Fruit fly (Drosophila melanogaster) whole organism, prepupa: ENCODE results near the gene CG43155.

Experiments used
- Blimp-1 ChIP-seq: fragments of 200-800 bp; sonication (Bioruptor generic); optimal IDR thresholded peaks from 3 replicates; lab custom pipeline; 2017; ENCODE audit warnings: missing biosample characterization, missing genetic modification characterization, mild to moderate bottlenecking, moderate library complexity, missing genetic modification reagents
- CG10631 ChIP-seq: fragments of 200-800 bp; sonication (Bioruptor generic); optimal IDR thresholded peaks from 2 replicates; lab custom pipeline; 2016; ENCODE audit warnings: missing biosample characterization, missing genetic modification characterization
- CG11294 ChIP-seq: fragments of 200-800 bp; sonication (Bioruptor generic); IDR thresholded peaks from 2 replicates; pipeline ENCODE4 v1.3.6; 2022; ENCODE audit warnings: missing biosample characterization, missing genetic modification characterization
- CG11762 ChIP-seq: fragments of 200-800 bp; sonication (Bioruptor generic); optimal IDR thresholded peaks from 3 replicates; lab custom pipeline; 2016; ENCODE audit warnings: missing biosample characterization, missing genetic modification characterization; ENCODE audit not compliant: insufficient read depth
- CG11902 ChIP-seq: fragments of 200-800 bp; sonication (Bioruptor generic); optimal IDR thresholded peaks from 3 replicates; lab custom pipeline; 2016; ENCODE audit warnings: missing biosample characterization, missing genetic modification characterization
- CG15336 ChIP-seq: fragments of 200-800 bp; sonication (Bioruptor generic); IDR thresholded peaks from 2 replicates; pipeline ENCODE4 v1.3.6; 2022; ENCODE audit warnings: missing biosample characterization, missing genetic modification characterization
- CG16779 ChIP-seq: fragments of 200-800 bp; sonication (Bioruptor generic); optimal IDR thresholded peaks from 3 replicates; lab custom pipeline; 2017; ENCODE audit warnings: missing biosample characterization, mild to moderate bottlenecking, missing genetic modification characterization
- CG3032 ChIP-seq: fragments of 200-800 bp; optimal IDR thresholded peaks from 2 replicates; lab custom pipeline; 2019; ENCODE audit warnings: missing biosample characterization, mild to moderate bottlenecking, missing genetic modification characterization, moderate library complexity
- CG31627 ChIP-seq: fragments of 200-800 bp; sonication (Bioruptor generic); optimal IDR thresholded peaks from 3 replicates; lab custom pipeline; 2016; ENCODE audit warnings: missing biosample characterization, missing genetic modification characterization
- CG32006 ChIP-seq: fragments of 200-800 bp; sonication (Bioruptor generic); optimal IDR thresholded peaks from 3 replicates; lab custom pipeline; 2017; ENCODE audit warnings: missing biosample characterization, mild to moderate bottlenecking, missing genetic modification characterization
- CG3919 ChIP-seq: fragments of 200-800 bp; sonication (Bioruptor generic); optimal IDR thresholded peaks from 3 replicates; lab custom pipeline; 2016; ENCODE audit warnings: missing biosample characterization, missing genetic modification characterization
- CG6163 ChIP-seq: fragments of 200-800 bp; sonication (Bioruptor generic); IDR thresholded peaks from 3 replicates; pipeline ENCODE4 v1.3.6; 2022; ENCODE audit warnings: missing biosample characterization, missing genetic modification characterization
- CG6792 ChIP-seq: fragments of 200-800 bp; sonication (Bioruptor generic); optimal IDR thresholded peaks from 3 replicates; lab custom pipeline; 2016; ENCODE audit warnings: missing biosample characterization, missing genetic modification characterization
- CG6808 ChIP-seq: fragments of 200-800 bp; sonication (Bioruptor generic); optimal IDR thresholded peaks from 3 replicates; lab custom pipeline; 2017; ENCODE audit warnings: missing biosample characterization, missing genetic modification characterization, mild to moderate bottlenecking, moderate library complexity, missing genetic modification reagents
- CG6854 ChIP-seq: fragments of 200-800 bp; sonication (Bioruptor generic); optimal IDR thresholded peaks from 2 replicates; lab custom pipeline; 2017; ENCODE audit warnings: missing biosample characterization, mild to moderate bottlenecking, missing genetic modification characterization
- CG7368 ChIP-seq: fragments of 200-800 bp; sonication (Bioruptor generic); optimal IDR thresholded peaks from 3 replicates; lab custom pipeline; 2016; ENCODE audit warnings: missing biosample characterization, missing genetic modification characterization
- CG8119 ChIP-seq: fragments of 200-800 bp; sonication (Bioruptor generic); IDR thresholded peaks from 3 replicates; pipeline ENCODE4 v1.3.6; 2022; ENCODE audit warnings: missing biosample characterization, missing genetic modification characterization
- CG8319 ChIP-seq: fragments of 200-800 bp; sonication (Bioruptor generic); optimal IDR thresholded peaks from 3 replicates; lab custom pipeline; 2016; ENCODE audit warnings: missing biosample characterization, missing genetic modification characterization
- CG8632 ChIP-seq: fragments of 200-800 bp; sonication (Bioruptor generic); optimal IDR thresholded peaks from 3 replicates; lab custom pipeline; 2016; ENCODE audit warnings: missing biosample characterization, missing genetic modification characterization
- CG9139 ChIP-seq: fragments of 200-800 bp; sonication (Bioruptor generic); optimal IDR thresholded peaks from 3 replicates; lab custom pipeline; 2017; ENCODE audit warnings: missing biosample characterization, mild to moderate bottlenecking, missing genetic modification characterization
- Eip75B ChIP-seq: fragments of 200-800 bp; sonication (Bioruptor generic); optimal IDR thresholded peaks from 3 replicates; lab custom pipeline; 2016; ENCODE audit warnings: missing biosample characterization, missing genetic modification characterization
- Eip78C ChIP-seq: fragments of 200-800 bp; sonication (Bioruptor generic); peaks from one replicate; lab custom pipeline; 2016; ENCODE audit warnings: missing biosample characterization, missing genetic modification characterization
- Eip93F ChIP-seq: fragments of 200-800 bp; sonication (Bioruptor generic); optimal IDR thresholded peaks from 2 replicates; lab custom pipeline; 2016; ENCODE audit warnings: missing biosample characterization, mild to moderate bottlenecking, missing genetic modification characterization
- Gug ChIP-seq: fragments of 200-800 bp; sonication (Bioruptor generic); IDR thresholded peaks from 2 replicates; pipeline ENCODE4 v1.3.6; 2022; ENCODE audit warnings: missing biosample characterization, missing genetic modification characterization
- Hr38 ChIP-seq: sonication (Bioruptor generic); optimal IDR thresholded peaks from 2 replicates; lab custom pipeline; 2016; ENCODE audit warnings: missing biosample characterization, missing genetic modification characterization
- Hr39 ChIP-seq: fragments of 200-800 bp; sonication (Bioruptor generic); optimal IDR thresholded peaks from 2 replicates; lab custom pipeline; 2016; ENCODE audit warnings: missing biosample characterization, missing genetic modification characterization
- Hr4 ChIP-seq: fragments of 200-800 bp; sonication (Bioruptor generic); optimal IDR thresholded peaks from 3 replicates; lab custom pipeline; 2016; ENCODE audit warnings: missing biosample characterization, missing genetic modification characterization
- Smox ChIP-seq: fragments of 200-800 bp; sonication (Bioruptor generic); optimal IDR thresholded peaks from 3 replicates; lab custom pipeline; 2016; ENCODE audit warnings: missing biosample characterization, missing genetic modification characterization
- Sox102F ChIP-seq: fragments of 200-800 bp; sonication (Bioruptor generic); optimal IDR thresholded peaks from 2 replicates; lab custom pipeline; 2016; ENCODE audit warnings: missing biosample characterization, mild to moderate bottlenecking, missing genetic modification characterization
- achi ChIP-seq: fragments of 200-800 bp; sonication (Bioruptor generic); optimal IDR thresholded peaks from 3 replicates; lab custom pipeline; 2016; ENCODE audit warnings: missing biosample characterization, missing genetic modification characterization
- acj6 ChIP-seq: fragments of 200-800 bp; sonication (Bioruptor generic); optimal IDR thresholded peaks from 3 replicates; lab custom pipeline; 2016; ENCODE audit warnings: missing biosample characterization, missing genetic modification characterization
- cyc ChIP-seq: fragments of 200-800 bp; sonication (Bioruptor generic); optimal IDR thresholded peaks from 3 replicates; lab custom pipeline; 2016; ENCODE audit warnings: missing biosample characterization, missing genetic modification characterization
- dac ChIP-seq: fragments of 200-800 bp; sonication (Bioruptor generic); optimal IDR thresholded peaks from 2 replicates; lab custom pipeline; 2017; ENCODE audit warnings: missing biosample characterization, mild to moderate bottlenecking, missing genetic modification characterization
- dsx ChIP-seq: fragments of 200-800 bp; optimal IDR thresholded peaks from 3 replicates; lab custom pipeline; 2019; ENCODE audit warnings: missing biosample characterization, mild to moderate bottlenecking, missing genetic modification characterization, moderate library complexity; ENCODE audit not compliant: poor library complexity, severe bottlenecking
- eg ChIP-seq: fragments of 200-800 bp; sonication (Bioruptor generic); IDR thresholded peaks from 3 replicates; pipeline ENCODE4 v1.3.6; 2022; ENCODE audit warnings: missing biosample characterization, missing genetic modification characterization
- esn ChIP-seq: fragments of 200-800 bp; sonication (Bioruptor generic); optimal IDR thresholded peaks from 2 replicates; lab custom pipeline; 2016; ENCODE audit warnings: missing biosample characterization, mild to moderate bottlenecking, missing genetic modification characterization, moderate library complexity
- fd85E ChIP-seq: fragments of 200-800 bp; sonication (Bioruptor generic); optimal IDR thresholded peaks from 3 replicates; lab custom pipeline; 2016; ENCODE audit warnings: missing biosample characterization, missing genetic modification characterization
- fkh ChIP-seq: fragments of 200-800 bp; sonication (Bioruptor generic); optimal IDR thresholded peaks from 3 replicates; lab custom pipeline; 2017; ENCODE audit warnings: missing biosample characterization, mild to moderate bottlenecking, missing genetic modification characterization, moderate library complexity
- net ChIP-seq: fragments of 200-800 bp; sonication (Bioruptor generic); optimal IDR thresholded peaks from 3 replicates; lab custom pipeline; 2016; ENCODE audit warnings: missing biosample characterization, missing genetic modification characterization
- pdm3 ChIP-seq: fragments of 200-800 bp; sonication (Bioruptor generic); optimal IDR thresholded peaks from 3 replicates; lab custom pipeline; 2016; ENCODE audit warnings: missing biosample characterization, missing genetic modification characterization
- salr ChIP-seq, 2 experiments: fragments of 200-800 bp; sonication (Bioruptor generic); optimal IDR thresholded peaks; 3 replicates each; lab custom pipeline; 2016 to 2018; ENCODE audit warnings: missing biosample characterization in 2 of 2, missing genetic modification characterization in 2 of 2, mild to moderate bottlenecking in 1 of 2
- ss ChIP-seq, 2 experiments: fragments of 200-800 bp; sonication (Bioruptor generic); optimal IDR thresholded peaks; 2 replicates in 1 of 2; 3 replicates in 1 of 2; lab custom pipeline; 2017 to 2018; ENCODE audit warnings: mild to moderate bottlenecking in 2 of 2, missing biosample characterization in 2 of 2, missing genetic modification characterization in 2 of 2, moderate library complexity in 1 of 2
- topi ChIP-seq: fragments of 200-800 bp; sonication (Bioruptor generic); optimal IDR thresholded peaks from 3 replicates; lab custom pipeline; 2016; ENCODE audit warnings: missing biosample characterization, missing genetic modification characterization

CG43155 gene

dm6 chrX:11518435-11518834 is 58.8 kb downstream of the CG43155 start (continued):
- peak; percentile 71 for TF ChIP-seq net
- TF ChIP-seq CG11762, result peak; percentile 18
- TF ChIP-seq pdm3 (GFP tag; lab: Kevin White, UChicago), result peak; percentile 61
- no peak for TF ChIP-seq CG6854 (GFP tag; lab: Kevin White, UChicago)
- peak; percentile 92 for TF ChIP-seq CG15336 (GFP tag; lab: Robert Waterston, UW)
- no peak for TF ChIP-seq CG6792 (GFP tag; lab: Kevin White, UChicago)
- TF ChIP-seq CG11294 (GFP tag; lab: Robert Waterston, UW), result peak; percentile 90
- peak; percentile 74 for TF ChIP-seq achi (GFP tag; lab: Kevin White, UChicago)
- TF ChIP-seq CG8119 (GFP tag; lab: Robert Waterston, UW), result peak; percentile 90
- no peak for TF ChIP-seq CG8319 (GFP tag; lab: Kevin White, UChicago)
- TF ChIP-seq Hr39, result no peak
- TF ChIP-seq CG9139 (GFP tag; lab: Kevin White, UChicago), result no peak
- peak; percentile 41 for TF ChIP-seq CG16779 (tag; lab: Kevin White, UChicago)
- no peak for TF ChIP-seq esn
- TF ChIP-seq CG31627 (GFP tag; lab: Kevin White, UChicago), result no peak
- peak; percentile 96 for TF ChIP-seq eg (GFP tag; lab: Robert Waterston, UW)
- TF ChIP-seq CG3032, result peak; percentile 46
- TF ChIP-seq cyc (GFP tag; lab: Kevin White, UChicago), result no peak
- no peak for TF ChIP-seq topi (GFP tag; lab: Kevin White, UChicago)
- TF ChIP-seq Sox102F (GFP tag; lab: Kevin White, UChicago), result no peak
- no peak for TF ChIP-seq ss (GFP tag; optimal IDR thresholded peaks at IDR 0.05; lab: Kevin White, UChicago)
- no peak for TF ChIP-seq Smox
- TF ChIP-seq CG8632 (GFP tag; lab: Kevin White, UChicago), result no peak
- no peak for TF ChIP-seq CG11902 (GFP tag; lab: Kevin White, UChicago)
- TF ChIP-seq Blimp-1 (GFP tag; lab: Kevin White, UChicago), result no peak
- no peak for TF ChIP-seq CG6808 (GFP tag; lab: Kevin White, UChicago)
- peak; percentile 91 for TF ChIP-seq CG6163 (GFP tag; lab: Robert Waterston, UW)
- TF ChIP-seq CG10631 (GFP tag; lab: Kevin White, UChicago), result peak; percentile 59
- TF ChIP-seq, all 60 proteins: peak for 30

- TF ChIP-seq CG6808 (GFP tag; lab: Kevin White, UChicago) (no peak), dsx (GFP tag; lab: Kevin White, UChicago) (no peak)
- TF ChIP-seq, all 60 proteins: peak for 0
Observed at dm6 chrX:11520209-11520608, 60.6 kb downstream of the CG43155 start.

dm6 chrX:11521561-11522546 is 62.3 kb downstream of the CG43155 start:
- TF ChIP-seq esn (peak; percentile 41), CG7368 (GFP tag; lab: Kevin White, UChicago) (peak; percentile 31), CG6808 (GFP tag; lab: Kevin White, UChicago) (peak; percentile 26), CG32006 (GFP tag; lab: Kevin White, UChicago) (peak; percentile 66), CG8632 (GFP tag; lab: Kevin White, UChicago) (peak; percentile 55), Eip78C (GFP tag; lab: Kevin White, UChicago) (peak; percentile 83), acj6 (GFP tag; lab: Kevin White, UChicago) (peak; percentile 65), CG11294 (GFP tag; lab: Robert Waterston, UW) (peak; percentile 60; the same call in 1 of the 2 replicates), Blimp-1 (GFP tag; lab: Kevin White, UChicago) (no peak), CG16779 (tag; lab: Kevin White, UChicago) (peak; percentile 50), Hr38 (GFP tag; lab: Kevin White, UChicago) (no peak), pdm3 (GFP tag; lab: Kevin White, UChicago) (peak; percentile 60), salr (GFP tag; optimal IDR thresholded peaks at IDR 0.05; lab: Kevin White, UChicago) (peak in 1 of 2 experiments; percentile 49), fd85E (GFP tag; lab: Kevin White, UChicago) (no peak), Gug (GFP tag; lab: Robert Waterston, UW) (peak; percentile 32), Smox (peak; percentile 13), ss (GFP tag; optimal IDR thresholded peaks at IDR 0.05; lab: Kevin White, UChicago) (peak; percentile 59 to 75), CG11762 (peak; percentile 32), CG15336 (GFP tag; lab: Robert Waterston, UW) (peak; percentile 68), Eip75B (GFP tag; lab: Kevin White, UChicago) (peak; percentile 56), eg (GFP tag; lab: Robert Waterston, UW) (peak; percentile 68; the same call in 2 of the 3 replicates), fkh (GFP tag; lab: Kevin White, UChicago) (no peak), topi (GFP tag; lab: Kevin White, UChicago) (peak; percentile 33), CG8319 (GFP tag; lab: Kevin White, UChicago) (peak; percentile 17), dac (GFP tag; lab: Kevin White, UChicago) (no peak), Eip93F (no peak), Hr4 (GFP tag; lab: Kevin White, UChicago) (peak; percentile 35), CG3919 (GFP tag; lab: Kevin White, UChicago) (peak; percentile 50)
